Fruit fly (Drosophila melanogaster) whole organism, embryonic: Measurements from ENCODE around the gene CG11699.

Source experiments
- Antp ChIP-seq: fragments of 200-800 bp; sonication (Bioruptor generic); optimal IDR thresholded peaks from 3 replicates; lab custom pipeline; 2016; ENCODE audit warnings: missing biosample characterization, missing genetic modification characterization
- Atf3 ChIP-seq: fragments of 200-800 bp; sonication (Bioruptor generic); optimal IDR thresholded peaks from 3 replicates; lab custom pipeline; 2016; ENCODE audit warnings: missing biosample characterization, missing genetic modification characterization
- B-H1 ChIP-seq: fragments of 200-800 bp; sonication (Bioruptor generic); IDR thresholded peaks from 3 replicates; pipeline ENCODE4 v1.3.6; 2022; ENCODE audit warnings: missing biosample characterization, missing genetic modification characterization
- CG10431 ChIP-seq: fragments of 200-800 bp; sonication (Bioruptor generic); optimal IDR thresholded peaks from 3 replicates; lab custom pipeline; 2018; ENCODE audit warnings: missing biosample characterization, mild to moderate bottlenecking, missing genetic modification characterization
- CG11247 ChIP-seq: fragments of 200-800 bp; sonication (Bioruptor generic); IDR thresholded peaks from 2 replicates; pipeline ENCODE4 v1.3.6; 2022; ENCODE audit warnings: missing biosample characterization, missing genetic modification characterization
- CG11695 ChIP-seq: fragments of 200-800 bp; sonication (Bioruptor generic); IDR thresholded peaks from 3 replicates; pipeline ENCODE4 v1.3.6; 2022; ENCODE audit warnings: missing biosample characterization, missing genetic modification characterization
- CG12659 ChIP-seq: fragments of 200-800 bp; sonication (Bioruptor generic); optimal IDR thresholded peaks from 3 replicates; lab custom pipeline; 2017; ENCODE audit warnings: mild to moderate bottlenecking, missing biosample characterization, missing genetic modification reagents, missing genetic modification characterization
- CG16815 ChIP-seq: fragments of 200-800 bp; sonication (Bioruptor generic); optimal IDR thresholded peaks from 3 replicates; lab custom pipeline; 2017; ENCODE audit warnings: missing biosample characterization, mild to moderate bottlenecking, missing genetic modification characterization
- CG18619 ChIP-seq: fragments of 200-800 bp; sonication (Bioruptor generic); optimal IDR thresholded peaks from 3 replicates; lab custom pipeline; 2017; ENCODE audit warnings: missing biosample characterization, mild to moderate bottlenecking, missing genetic modification characterization
- CG32532 ChIP-seq: fragments of 200-800 bp; sonication (Bioruptor generic); IDR thresholded peaks from 2 replicates; pipeline ENCODE4 v1.3.6; 2022; ENCODE audit warnings: missing biosample characterization, missing genetic modification characterization
- CG4282 ChIP-seq: fragments of 200-800 bp; sonication (Bioruptor generic); optimal IDR thresholded peaks from 2 replicates; lab custom pipeline; 2016; ENCODE audit warnings: missing biosample characterization, missing genetic modification characterization
- CG4854 ChIP-seq: fragments of 200-800 bp; sonication (Bioruptor generic); optimal IDR thresholded peaks from 2 replicates; lab custom pipeline; 2016; ENCODE audit warnings: missing biosample characterization, missing genetic modification characterization, inconsistent platforms
- CG5953 ChIP-seq: fragments of 200-800 bp; sonication (Bioruptor generic); IDR thresholded peaks from 2 replicates; pipeline ENCODE4 v1.3.6; 2022; ENCODE audit warnings: missing biosample characterization, missing genetic modification characterization
- CG6791 ChIP-seq: fragments of 200-800 bp; sonication (Bioruptor generic); IDR thresholded peaks from 3 replicates; pipeline ENCODE4 v1.3.6; 2022; ENCODE audit warnings: missing biosample characterization, missing genetic modification characterization; ENCODE audit not compliant: partially characterized antibody
- CG6813 ChIP-seq: fragments of 200-800 bp; sonication (Bioruptor generic); optimal IDR thresholded peaks from 2 replicates; lab custom pipeline; 2017; ENCODE audit warnings: missing biosample characterization, missing genetic modification characterization, mild to moderate bottlenecking, moderate library complexity, missing genetic modification reagents
- CG7357 ChIP-seq: fragments of 200-800 bp; sonication (Bioruptor generic); IDR thresholded peaks from 3 replicates; pipeline ENCODE4 v1.3.6; 2022; ENCODE audit warnings: missing biosample characterization, missing genetic modification characterization
- CG9215 ChIP-seq: fragments of 200-800 bp; sonication (Bioruptor generic); IDR thresholded peaks from 2 replicates; pipeline ENCODE4 v1.3.6; 2022; ENCODE audit warnings: missing biosample characterization, missing genetic modification characterization
- CG9817 ChIP-seq: fragments of 200-800 bp; sonication (Bioruptor generic); optimal IDR thresholded peaks from 2 replicates; lab custom pipeline; 2018; ENCODE audit warnings: missing biosample characterization, mild to moderate bottlenecking, missing genetic modification characterization, moderate library complexity
- Dref ChIP-seq: fragments of 200-800 bp; sonication (Bioruptor generic); IDR thresholded peaks from 2 replicates; pipeline ENCODE4 v1.3.6; 2022; ENCODE audit warnings: missing biosample characterization, missing genetic modification characterization
- H15 ChIP-seq: fragments of 200-800 bp; sonication (Bioruptor generic); IDR thresholded peaks from 3 replicates; pipeline ENCODE4 v1.3.6; 2022; ENCODE audit warnings: missing biosample characterization, missing genetic modification characterization
- HHEX ChIP-seq: fragments of 200-800 bp; sonication (Bioruptor generic); optimal IDR thresholded peaks from 3 replicates; lab custom pipeline; 2017; ENCODE audit warnings: missing biosample characterization, mild to moderate bottlenecking, missing genetic modification characterization, missing genetic modification reagents
- Hand ChIP-seq: fragments of 200-800 bp; sonication (Bioruptor generic); optimal IDR thresholded peaks from 2 replicates; lab custom pipeline; 2017; ENCODE audit warnings: mild to moderate bottlenecking, missing biosample characterization, missing genetic modification reagents, missing genetic modification characterization
- Hr39 ChIP-seq: fragments of >200 bp; optimal IDR thresholded peaks from 2 replicates; lab custom pipeline; 2017
- MESR4 ChIP-seq: fragments of 200-800 bp; sonication (Bioruptor generic); optimal IDR thresholded peaks from 2 replicates; lab custom pipeline; 2018; ENCODE audit warnings: missing biosample characterization, mild to moderate bottlenecking, missing genetic modification characterization, moderate library complexity
- Max ChIP-seq: fragments of 200-800 bp; sonication (Bioruptor generic); optimal IDR thresholded peaks from 2 replicates; lab custom pipeline; 2016; ENCODE audit warnings: missing biosample characterization, mild to moderate bottlenecking, missing genetic modification characterization
- Nf-YB ChIP-seq: fragments of 200-800 bp; sonication (Bioruptor generic); optimal IDR thresholded peaks from 3 replicates; lab custom pipeline; 2019; ENCODE audit warnings: missing biosample characterization, mild to moderate bottlenecking, missing genetic modification characterization, moderate library complexity
- Scr ChIP-seq: fragments of 200-800 bp; sonication (Bioruptor generic); IDR thresholded peaks from 2 replicates; pipeline ENCODE4 v1.3.6; 2022; ENCODE audit warnings: missing biosample characterization, missing genetic modification characterization; ENCODE audit not compliant: partially characterized antibody
- Trl ChIP-seq, 3 experiments: fragments of >200 bp in 2 of 3; fragments of 200-800 bp in 1 of 3; sonication (Bioruptor generic) in 1 of 3; optimal IDR thresholded peaks; 2 replicates in 1 of 3; 3 replicates in 2 of 3; lab custom pipeline; 2016 to 2017; ENCODE audit warnings: missing biosample characterization in 1 of 3, missing genetic modification characterization in 1 of 3
- ab ChIP-seq: fragments of 200-800 bp; sonication (Bioruptor generic); optimal IDR thresholded peaks from 2 replicates; lab custom pipeline; 2016; ENCODE audit warnings: missing biosample characterization, missing genetic modification characterization
- ac ChIP-seq: fragments of 200-800 bp; sonication (Bioruptor generic); optimal IDR thresholded peaks from 3 replicates; lab custom pipeline; 2017; ENCODE audit warnings: missing biosample characterization, mild to moderate bottlenecking, missing genetic modification characterization
- ase ChIP-seq: fragments of 200-800 bp; sonication (Bioruptor generic); IDR thresholded peaks from 3 replicates; pipeline ENCODE4 v1.3.6; 2022; ENCODE audit warnings: missing biosample characterization, missing genetic modification characterization
- bcd ChIP-seq: fragments of 200-800 bp; sonication (Bioruptor generic); optimal IDR thresholded peaks from 2 replicates; lab custom pipeline; 2017; ENCODE audit warnings: missing biosample characterization, mild to moderate bottlenecking, missing genetic modification characterization
- crp ChIP-seq, 2 experiments: fragments of 200-800 bp; sonication (Bioruptor generic); optimal IDR thresholded peaks; 2 replicates in 1 of 2; 3 replicates in 1 of 2; lab custom pipeline; 2017; ENCODE audit warnings: missing biosample characterization in 2 of 2, missing genetic modification characterization in 2 of 2, mild to moderate bottlenecking in 1 of 2, moderate library complexity in 1 of 2
- dan ChIP-seq: fragments of 200-800 bp; sonication (Bioruptor generic); IDR thresholded peaks from 2 replicates; pipeline ENCODE4 v1.3.6; 2022; ENCODE audit warnings: missing biosample characterization, missing genetic modification characterization
- hkb ChIP-seq, 2 experiments: fragments of 200-800 bp in 1 of 2; fragments of >200 bp in 1 of 2; sonication (Bioruptor generic) in 1 of 2; IDR thresholded peaks in 1 of 2; optimal IDR thresholded peaks in 1 of 2; 2 replicates each; pipeline versions ENCODE4 v1.3.6 to Lab custom; 2017 to 2022; ENCODE audit warnings: missing biosample characterization in 1 of 2, missing genetic modification characterization in 1 of 2
- klu ChIP-seq: fragments of 200-800 bp; sonication (Bioruptor generic); IDR thresholded peaks from 2 replicates; pipeline ENCODE4 v1.3.6; 2022; ENCODE audit warnings: missing biosample characterization, missing genetic modification characterization
- luna ChIP-seq: fragments of 200-800 bp; sonication (Bioruptor generic); optimal IDR thresholded peaks from 2 replicates; lab custom pipeline; 2016; ENCODE audit warnings: missing biosample characterization, missing genetic modification characterization
- onecut ChIP-seq: fragments of 200-800 bp; sonication (Bioruptor generic); IDR thresholded peaks from 2 replicates; pipeline ENCODE4 v1.3.6; 2022; ENCODE audit warnings: missing biosample characterization, missing genetic modification characterization
- pfk ChIP-seq: fragments of 200-800 bp; sonication (Bioruptor generic); optimal IDR thresholded peaks from 2 replicates; lab custom pipeline; 2018; ENCODE audit warnings: missing biosample characterization, mild to moderate bottlenecking, missing genetic modification characterization, moderate library complexity
- ranshi ChIP-seq: fragments of 200-800 bp; sonication (Bioruptor generic); IDR thresholded peaks from 2 replicates; pipeline ENCODE4 v1.3.6; 2022; ENCODE audit warnings: missing biosample characterization, missing genetic modification characterization
- sens ChIP-seq: fragments of 200-800 bp; sonication (Bioruptor generic); peaks from one replicate; lab custom pipeline; 2016; ENCODE audit warnings: missing biosample characterization, missing genetic modification characterization
- sim ChIP-seq: fragments of 200-800 bp; sonication (Bioruptor generic); IDR thresholded peaks from 2 replicates; pipeline ENCODE4 v1.3.6; 2022; ENCODE audit warnings: missing biosample characterization, missing genetic modification characterization
- stc ChIP-seq: fragments of 200-800 bp; sonication (Bioruptor generic); IDR thresholded peaks from 2 replicates; pipeline ENCODE4 v1.3.6; 2022; ENCODE audit warnings: missing biosample characterization, missing genetic modification characterization
- tll ChIP-seq, 2 experiments: fragments of 200-800 bp in 1 of 2; fragments of >200 bp in 1 of 2; sonication (Bioruptor generic) in 1 of 2; optimal IDR thresholded peaks; 2 replicates each; lab custom pipeline; 2017 to 2019; ENCODE audit warnings: missing biosample characterization in 2 of 2, missing genetic modification characterization in 2 of 2, mild to moderate bottlenecking in 1 of 2, moderate library complexity in 1 of 2
- trem ChIP-seq: fragments of 200-800 bp; optimal IDR thresholded peaks from 3 replicates; lab custom pipeline; 2019; ENCODE audit warnings: missing biosample characterization, mild to moderate bottlenecking, missing genetic modification characterization, moderate library complexity
- wor ChIP-seq: fragments of 200-800 bp; sonication (Bioruptor generic); IDR thresholded peaks from 2 replicates; pipeline ENCODE4 v1.3.6; 2022; ENCODE audit warnings: missing biosample characterization, missing genetic modification characterization
- zen ChIP-seq: fragments of 200-800 bp; sonication (Bioruptor generic); optimal IDR thresholded peaks from 3 replicates; lab custom pipeline; 2018; ENCODE audit warnings: missing biosample characterization, mild to moderate bottlenecking, missing genetic modification characterization, moderate library complexity
- zfh1 ChIP-seq: fragments of 200-800 bp; sonication (Bioruptor generic); IDR thresholded peaks from 3 replicates; pipeline ENCODE4 v1.3.6; 2022; ENCODE audit warnings: missing biosample characterization, missing genetic modification characterization

CG11699 gene

dm6 chrX:11528026-11528702 is 42.3 kb upstream of the CG11699 start (continued):
- TF ChIP-seq CG12659 (peak; percentile 57), CG6813 (GFP tag; lab: Kevin White, UChicago) (peak; percentile 73), Atf3 (GFP tag; lab: Kevin White, UChicago) (peak; percentile 30), CG9817 (tag; lab: Kevin White, UChicago) (peak; percentile 52), CG11695 (GFP tag; lab: Robert Waterston, UW) (peak; percentile 88), dan (GFP tag; lab: Robert Waterston, UW) (peak; percentile 72; the same call in 1 of the 2 replicates), CG11247 (GFP tag; lab: Robert Waterston, UW) (peak; percentile 59; the same call in 1 of the 2 replicates), CG16815 (peak; percentile 76), hkb (optimal IDR thresholded peaks at IDR 0.05; lab: Kevin White, UChicago) (no peak), hkb (GFP tag; IDR thresholded peaks at IDR 0.05; lab: Robert Waterston, UW) (peak; percentile 79), luna (GFP tag; lab: Kevin White, UChicago) (no peak), pfk (GFP tag; lab: Kevin White, UChicago) (no peak), ranshi (GFP tag; lab: Robert Waterston, UW) (peak; percentile 68), bcd (peak; percentile 69), zfh1 (GFP tag; lab: Robert Waterston, UW) (peak; percentile 86; the same call in 2 of the 3 replicates), CG7357 (peak; percentile 74), crp (GFP tag; optimal IDR thresholded peaks at IDR 0.05; lab: Kevin White, UChicago) (no peak), Max (GFP tag; lab: Kevin White, UChicago) (peak; percentile 65), ac (GFP tag; lab: Kevin White, UChicago) (peak; percentile 62), sens (GFP tag; lab: Kevin White, UChicago) (peak; percentile 97), klu (GFP tag; lab: Robert Waterston, UW) (no peak), Scr (no peak), Hand (GFP tag; lab: Kevin White, UChicago) (peak; percentile 18), Trl (optimal IDR thresholded peaks at IDR 0.05; lab: Kevin White, UChicago) (no peak), Trl (GFP tag; optimal IDR thresholded peaks at IDR 0.05; lab: Kevin White, UChicago) (peak; percentile 51), ab (no peak), onecut (GFP tag; lab: Robert Waterston, UW) (peak; percentile 78), tll (GFP tag; optimal IDR thresholded peaks at IDR 0.05; lab: Kevin White, UChicago) (no peak), B-H1 (GFP tag; lab: Robert Waterston, UW) (peak; percentile 28; the same call in 1 of the 3 replicates), ase (GFP tag; lab: Robert Waterston, UW) (peak; percentile 59; the same call in 1 of the 3 replicates), HHEX (GFP tag; lab: Kevin White, UChicago) (peak; percentile 33), zen (tag; lab: Kevin White, UChicago) (peak; percentile 72), MESR4 (GFP tag; lab: Kevin White, UChicago) (no peak), CG9215 (GFP tag; lab: Robert Waterston, UW) (peak; percentile 43; the same call in 1 of the 2 replicates), CG10431 (GFP tag; lab: Kevin White, UChicago) (peak; percentile 80), Antp (GFP tag; lab: Kevin White, UChicago) (no peak), H15 (peak; percentile 71; the same call in 2 of the 3 replicates), CG4282 (GFP tag; lab: Kevin White, UChicago) (no peak), CG6791 (GFP tag; lab: Robert Waterston, UW) (no peak), Hr39 (lab: Kevin White, UChicago) (no peak), Nf-YB (GFP tag; lab: Kevin White, UChicago) (peak; percentile 61), CG18619 (GFP tag; lab: Kevin White, UChicago) (peak; percentile 64), CG4854 (GFP tag; lab: Kevin White, UChicago) (peak; percentile 35), trem (peak; percentile 87), Dref (GFP tag; lab: Robert Waterston, UW) (no peak), sim (GFP tag; lab: Robert Waterston, UW) (peak; percentile 75), wor (GFP tag; lab: Robert Waterston, UW) (peak; percentile 59), CG5953 (GFP tag; lab: Robert Waterston, UW) (peak; percentile 43; the same call in 1 of the 2 replicates), CG32532 (GFP tag; lab: Robert Waterston, UW) (peak; percentile 38; the same call in 1 of the 2 replicates), stc (GFP tag; lab: Robert Waterston, UW) (peak; percentile 36; the same call in 1 of the 2 replicates)
